Worm (Caenorhabditis elegans) whole organism, L3 larva: ENCODE data around the gene F02A9.7.

ENCODE experiments used
- R02D3.7 ChIP-seq: fragments of 150-350 bp; optimal IDR thresholded peaks from 2 replicates; lab custom pipeline; 2014; ENCODE audit warnings: missing biosample characterization, missing genetic modification characterization
- ama-1 ChIP-seq: fragments of 150-350 bp; optimal IDR thresholded peaks from 2 replicates; lab custom pipeline; 2018
- ceh-82 ChIP-seq: fragments of 150-350 bp; optimal IDR thresholded peaks from 2 replicates; lab custom pipeline; 2014; ENCODE audit warnings: missing biosample characterization, missing genetic modification characterization
- fos-1 ChIP-seq: fragments of 150-350 bp; optimal IDR thresholded peaks from 2 replicates; lab custom pipeline; 2014; ENCODE audit warnings: missing biosample characterization, missing genetic modification characterization
- jun-1 ChIP-seq: fragments of 150-350 bp; optimal IDR thresholded peaks from 2 replicates; lab custom pipeline; 2014; ENCODE audit warnings: missing biosample characterization, missing genetic modification reagents, missing genetic modification characterization
- lin-15B ChIP-seq: fragments of 150-350 bp; optimal IDR thresholded peaks from 2 replicates; lab custom pipeline; 2014; ENCODE audit warnings: missing biosample characterization, missing genetic modification characterization
- mml-1 ChIP-seq: fragments of 150-350 bp; sonication (generic microtip); optimal IDR thresholded peaks from 3 replicates; lab custom pipeline; 2014; ENCODE audit warnings: missing biosample characterization, missing genetic modification characterization
- nhr-12 ChIP-seq: fragments of 150-350 bp; optimal IDR thresholded peaks from 2 replicates; lab custom pipeline; 2014; ENCODE audit warnings: missing biosample characterization, missing genetic modification characterization
- pqm-1 ChIP-seq: fragments of 150-350 bp; optimal IDR thresholded peaks from 2 replicates; lab custom pipeline; 2017; ENCODE audit warnings: missing biosample characterization, missing genetic modification characterization, inconsistent platforms
- unc-39 ChIP-seq: sonication (generic microtip); optimal IDR thresholded peaks from 4 replicates; lab custom pipeline; 2017; ENCODE audit warnings: missing biosample characterization, missing genetic modification characterization
- zag-1 ChIP-seq: fragments of 150-350 bp; optimal IDR thresholded peaks from 2 replicates; lab custom pipeline; 2014; ENCODE audit warnings: missing biosample characterization, missing genetic modification characterization
- ztf-4 ChIP-seq: fragments of 150-350 bp; optimal IDR thresholded peaks from 2 replicates; lab custom pipeline; 2014; ENCODE audit warnings: missing biosample characterization, missing genetic modification characterization

DNA sequence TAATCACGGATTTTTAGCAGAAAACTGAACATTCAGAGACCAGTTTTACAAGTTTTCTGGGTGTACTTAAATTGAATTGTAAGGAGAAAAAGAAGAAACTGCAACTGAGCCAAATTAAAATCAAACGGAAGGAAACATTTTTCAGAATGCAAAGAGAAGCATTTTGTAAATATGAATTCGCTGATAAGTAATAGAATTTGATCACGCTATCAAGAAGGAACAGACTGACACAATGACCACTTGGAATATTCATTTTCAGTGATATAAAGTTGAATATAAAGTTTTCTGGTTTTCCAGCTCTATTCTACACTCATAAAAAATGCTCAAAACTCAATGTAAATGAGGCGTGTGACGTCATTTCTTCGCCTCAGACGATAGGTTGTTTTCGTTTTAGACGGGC, 41.3 kb downstream of the F02A9.7 start:
- no peak for TF ChIP-seq R02D3.7 (tag; lab: Kevin White, UChicago)
- TF ChIP-seq jun-1 (tag; lab: Kevin White, UChicago): peak; percentile 51
- no peak for TF ChIP-seq zag-1
- TF ChIP-seq fos-1 (tag; lab: Kevin White, UChicago): no peak
- no peak for TF ChIP-seq pqm-1 (tag; lab: Kevin White, UChicago)
- TF ChIP-seq unc-39 (tag; lab: Kevin White, UChicago): no peak
- TF ChIP-seq ama-1: no peak
- TF ChIP-seq mml-1: no peak
- no peak for TF ChIP-seq nhr-12 (tag; lab: Kevin White, UChicago)
- TF ChIP-seq ztf-4 (tag; lab: Kevin White, UChicago): no peak
- no peak for TF ChIP-seq lin-15B (tag; lab: Kevin White, UChicago)
- TF ChIP-seq ceh-82 (tag; lab: Kevin White, UChicago): no peak
